Worm (Caenorhabditis elegans): ENCODE measurements around the gene C29E4.11.
A peak's percentile ranks its signal among the peaks of the same experiment; 100 is the strongest.

Gene C29E4.11

ce11 chrIII:7919823-7920222 is 38.1 kb downstream of the C29E4.11 start, which contains the start of gene C29E4.14:
Gene C29E4.14 (plus strand): TSS chrIII:7920123.
- TF ChIP-seq nhr-28 (tag; optimal IDR thresholded peaks at IDR 0.05) (no peak), ceh-9 (tag; optimal IDR thresholded peaks at IDR 0.05) (no peak), tbx-2 (tag; optimal IDR thresholded peaks at IDR 0.05) (no peak), aly-2 (tag; optimal IDR thresholded peaks at IDR 0.05) (no peak), lin-39 (tag; optimal IDR thresholded peaks at IDR 0.05) (no peak), elt-1 (tag; optimal IDR thresholded peaks at IDR 0.05) (no peak), ztf-4 (tag; optimal IDR thresholded peaks at IDR 0.05) (no peak), ceh-28 (tag; optimal IDR thresholded peaks at IDR 0.05) (no peak), ama-1 (optimal IDR thresholded peaks at IDR 0.05) (no peak), nhr-76 (tag; optimal IDR thresholded peaks at IDR 0.05) (no peak), daf-12 (tag; optimal IDR thresholded peaks at IDR 0.05) (no peak), ceh-16 (tag; optimal IDR thresholded peaks at IDR 0.05) (no peak), pqm-1 (tag; optimal IDR thresholded peaks at IDR 0.05) (no peak), R02D3.7 (tag; optimal IDR thresholded peaks at IDR 0.05) (no peak), nfya-1 (tag; optimal IDR thresholded peaks at IDR 0.05; ENCODE audit: insufficient read depth) (no peak), ceh-82 (tag; optimal IDR thresholded peaks at IDR 0.05) (no peak), nhr-67 (tag; optimal IDR thresholded peaks at IDR 0.05) (no peak), sea-2 (GFP tag; optimal IDR thresholded peaks at IDR 0.05) (no peak), snpc-4 (tag; optimal IDR thresholded peaks at IDR 0.05) (no peak), mdl-1 (tag; optimal IDR thresholded peaks at IDR 0.05) (no peak)

ce11 chrIII:7917667-7918066 is 40.2 kb downstream of the C29E4.11 start, which contains the start of gene gly-3:
Gene gly-3 (minus strand): TSS chrIII:7917767.
- no peak for TF ChIP-seq daf-12 (tag; optimal IDR thresholded peaks at IDR 0.05)
- TF ChIP-seq ztf-11 (tag; optimal IDR thresholded peaks at IDR 0.05) = no peak
- TF ChIP-seq lsy-12 (tag; optimal IDR thresholded peaks at IDR 0.05) = no peak
- no peak for TF ChIP-seq elt-1 (tag; optimal IDR thresholded peaks at IDR 0.05)
- no peak for TF ChIP-seq jun-1 (tag; optimal IDR thresholded peaks at IDR 0.05)
- no peak for TF ChIP-seq lin-39 (tag; optimal IDR thresholded peaks at IDR 0.05)
- no peak for TF ChIP-seq elt-3 (tag; optimal IDR thresholded peaks at IDR 0.05)
- TF ChIP-seq ceh-16 (tag; optimal IDR thresholded peaks at IDR 0.05) = no peak
- no peak for TF ChIP-seq snpc-4 (tag; optimal IDR thresholded peaks at IDR 0.05)
- no peak for TF ChIP-seq nhr-23 (tag; optimal IDR thresholded peaks at IDR 0.05)
- TF ChIP-seq nhr-76 (tag; optimal IDR thresholded peaks at IDR 0.05) = no peak
- no peak for TF ChIP-seq nhr-43 (tag; optimal IDR thresholded peaks at IDR 0.05; ENCODE audit: poor library complexity, severe bottlenecking)
- no peak for TF ChIP-seq fos-1 (tag; optimal IDR thresholded peaks at IDR 0.05)
- TF ChIP-seq lin-15B (tag; optimal IDR thresholded peaks at IDR 0.05) = no peak
- no peak for TF ChIP-seq ZK546.5 (tag; optimal IDR thresholded peaks at IDR 0.05)
- no peak for TF ChIP-seq sea-2 (GFP tag; optimal IDR thresholded peaks at IDR 0.05)
- TF ChIP-seq mml-1 (tag; optimal IDR thresholded peaks at IDR 0.05) = no peak
- no peak for TF ChIP-seq nhr-12 (tag; optimal IDR thresholded peaks at IDR 0.05)
- no peak for TF ChIP-seq unc-39 (tag; optimal IDR thresholded peaks at IDR 0.05)
- TF ChIP-seq nhr-25 (tag; optimal IDR thresholded peaks at IDR 0.05) = no peak

DNA sequence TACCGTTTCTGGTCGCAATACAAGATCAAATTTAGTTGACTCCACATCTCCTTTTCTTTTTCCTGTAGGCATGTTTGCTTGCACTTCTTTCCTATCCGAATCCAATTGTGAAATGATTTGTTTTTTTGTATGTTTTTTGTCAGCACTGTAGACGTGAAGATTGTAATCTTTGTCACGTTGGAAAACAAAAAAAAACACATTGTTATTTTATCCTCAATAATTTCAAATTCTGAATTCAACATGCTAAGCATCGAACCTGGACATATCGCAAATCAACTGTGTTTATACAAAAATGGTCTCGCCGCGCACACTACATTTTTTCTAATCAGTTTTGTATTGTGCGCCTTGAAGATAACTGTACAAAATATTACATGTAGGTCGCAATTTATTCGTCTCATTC is 44.4 kb downstream of the C29E4.11 start, which contains the start of gene ZK688.12:
Gene ZK688.12, minus strand, starts transcription at position 101 of the 400 bp plus-strand sequence.
- no peak for TF ChIP-seq ceh-9 (tag; optimal IDR thresholded peaks at IDR 0.05)
- TF ChIP-seq nhr-237 (tag; optimal IDR thresholded peaks at IDR 0.05) = no peak
- TF ChIP-seq fkh-2 (tag; optimal IDR thresholded peaks at IDR 0.05) = no peak
- no peak for TF ChIP-seq tbx-2 (tag; optimal IDR thresholded peaks at IDR 0.05)
- no peak for TF ChIP-seq unc-62 (GFP tag; optimal IDR thresholded peaks at IDR 0.05)
- no peak for TF ChIP-seq elt-3 (tag; optimal IDR thresholded peaks at IDR 0.05)
- TF ChIP-seq zag-1 (tag; optimal IDR thresholded peaks at IDR 0.05) = no peak
- no peak for TF ChIP-seq nhr-12 (tag; optimal IDR thresholded peaks at IDR 0.05)
- no peak for TF ChIP-seq pqm-1 (tag; optimal IDR thresholded peaks at IDR 0.05)
- TF ChIP-seq lin-15B (tag; optimal IDR thresholded peaks at IDR 0.05) = no peak
- TF ChIP-seq eor-1 (tag; optimal IDR thresholded peaks at IDR 0.05) = no peak
- no peak for TF ChIP-seq ama-1 (optimal IDR thresholded peaks at IDR 0.05)

DNA sequence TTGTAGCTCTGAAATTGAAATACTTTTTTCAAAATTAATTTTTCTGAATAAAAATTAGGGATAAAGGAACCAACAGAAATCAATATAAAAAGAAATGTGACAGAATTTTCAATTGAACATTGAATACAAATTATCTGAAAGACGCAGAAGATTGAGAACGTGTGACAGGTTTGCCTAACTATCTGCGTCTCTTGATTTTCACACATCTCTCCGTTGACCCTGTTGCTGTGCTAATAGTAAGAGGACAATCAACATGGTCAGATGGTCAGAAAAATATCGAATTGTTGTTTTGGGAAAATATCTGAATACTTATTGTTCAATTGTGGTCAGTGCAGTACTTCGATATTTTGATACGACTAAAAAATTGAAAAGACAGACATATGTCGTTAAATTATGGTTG is 46.3 kb downstream of the C29E4.11 start, which contains the start of gene ZK688.7:
Gene ZK688.7, minus strand, starts transcription at position 14 of the 400 bp plus-strand sequence.
- TF ChIP-seq nhr-25 (tag; optimal IDR thresholded peaks at IDR 0.05) = peak; percentile 59
- no peak for TF ChIP-seq elt-2 (tag; optimal IDR thresholded peaks at IDR 0.05)
- no peak for TF ChIP-seq snpc-4 (tag; optimal IDR thresholded peaks at IDR 0.05)
- no peak for TF ChIP-seq elt-3 (tag; optimal IDR thresholded peaks at IDR 0.05)
- no peak for TF ChIP-seq nhr-12 (tag; optimal IDR thresholded peaks at IDR 0.05)
- no peak for TF ChIP-seq elt-1 (tag; optimal IDR thresholded peaks at IDR 0.05)
- TF ChIP-seq R02D3.7 (tag; optimal IDR thresholded peaks at IDR 0.05) = no peak
- no peak for TF ChIP-seq pqm-1 (tag; optimal IDR thresholded peaks at IDR 0.05)
- TF ChIP-seq lin-15B (tag; optimal IDR thresholded peaks at IDR 0.05) = no peak
- no peak for TF ChIP-seq ceh-28 (tag; optimal IDR thresholded peaks at IDR 0.05)
- peak; percentile 52 for TF ChIP-seq pha-4 (tag; optimal IDR thresholded peaks at IDR 0.05)
- TF ChIP-seq nhr-23 (tag; optimal IDR thresholded peaks at IDR 0.05) = peak; percentile 68
- TF ChIP-seq nfya-1 (tag; optimal IDR thresholded peaks at IDR 0.05; ENCODE audit: insufficient read depth) = peak; percentile 28
- no peak for TF ChIP-seq sea-2 (GFP tag; optimal IDR thresholded peaks at IDR 0.05)
- TF ChIP-seq ZK546.5 (tag; optimal IDR thresholded peaks at IDR 0.05) = no peak
- TF ChIP-seq mdl-1 (tag; optimal IDR thresholded peaks at IDR 0.05) = no peak
- no peak for TF ChIP-seq nhr-43 (tag; optimal IDR thresholded peaks at IDR 0.05; ENCODE audit: poor library complexity, severe bottlenecking)

Measured in whole organism, L3 larva.